Fruit fly (Drosophila melanogaster) whole organism, prepupa: Measurements from ENCODE around the gene CG5882.

ENCODE experiments used
- Blimp-1 ChIP-seq: fragments of 200-800 bp; sonication (Bioruptor generic); optimal IDR thresholded peaks from 3 replicates; lab custom pipeline; 2017; ENCODE audit warnings: missing biosample characterization, missing genetic modification characterization, mild to moderate bottlenecking, moderate library complexity, missing genetic modification reagents
- CG10669 ChIP-seq: fragments of 200-800 bp; sonication (Bioruptor generic); optimal IDR thresholded peaks from 3 replicates; lab custom pipeline; 2018; ENCODE audit warnings: missing biosample characterization, mild to moderate bottlenecking, missing genetic modification characterization, moderate library complexity
- CG11762 ChIP-seq: fragments of 200-800 bp; sonication (Bioruptor generic); optimal IDR thresholded peaks from 3 replicates; lab custom pipeline; 2016; ENCODE audit warnings: missing biosample characterization, missing genetic modification characterization; ENCODE audit not compliant: insufficient read depth
- CG11902 ChIP-seq: fragments of 200-800 bp; sonication (Bioruptor generic); optimal IDR thresholded peaks from 3 replicates; lab custom pipeline; 2016; ENCODE audit warnings: missing biosample characterization, missing genetic modification characterization
- CG15336 ChIP-seq: fragments of 200-800 bp; sonication (Bioruptor generic); IDR thresholded peaks from 2 replicates; pipeline ENCODE4 v1.3.6; 2022; ENCODE audit warnings: missing biosample characterization, missing genetic modification characterization
- CG1621 ChIP-seq: fragments of 200-800 bp; sonication (Bioruptor generic); optimal IDR thresholded peaks from 3 replicates; lab custom pipeline; 2018; ENCODE audit warnings: missing biosample characterization, mild to moderate bottlenecking, missing genetic modification characterization
- CG16779 ChIP-seq: fragments of 200-800 bp; sonication (Bioruptor generic); optimal IDR thresholded peaks from 3 replicates; lab custom pipeline; 2017; ENCODE audit warnings: missing biosample characterization, mild to moderate bottlenecking, missing genetic modification characterization
- CG31627 ChIP-seq: fragments of 200-800 bp; sonication (Bioruptor generic); optimal IDR thresholded peaks from 3 replicates; lab custom pipeline; 2016; ENCODE audit warnings: missing biosample characterization, missing genetic modification characterization
- CG32006 ChIP-seq: fragments of 200-800 bp; sonication (Bioruptor generic); optimal IDR thresholded peaks from 3 replicates; lab custom pipeline; 2017; ENCODE audit warnings: missing biosample characterization, mild to moderate bottlenecking, missing genetic modification characterization
- CG3919 ChIP-seq: fragments of 200-800 bp; sonication (Bioruptor generic); optimal IDR thresholded peaks from 3 replicates; lab custom pipeline; 2016; ENCODE audit warnings: missing biosample characterization, missing genetic modification characterization
- CG6163 ChIP-seq: fragments of 200-800 bp; sonication (Bioruptor generic); IDR thresholded peaks from 3 replicates; pipeline ENCODE4 v1.3.6; 2022; ENCODE audit warnings: missing biosample characterization, missing genetic modification characterization
- CG6276 ChIP-seq: fragments of 200-800 bp; sonication (Bioruptor generic); optimal IDR thresholded peaks from 2 replicates; lab custom pipeline; 2017; ENCODE audit warnings: missing biosample characterization, mild to moderate bottlenecking, missing genetic modification characterization
- CG6808 ChIP-seq: fragments of 200-800 bp; sonication (Bioruptor generic); optimal IDR thresholded peaks from 3 replicates; lab custom pipeline; 2017; ENCODE audit warnings: missing biosample characterization, missing genetic modification characterization, mild to moderate bottlenecking, moderate library complexity, missing genetic modification reagents
- CG7368 ChIP-seq: fragments of 200-800 bp; sonication (Bioruptor generic); optimal IDR thresholded peaks from 3 replicates; lab custom pipeline; 2016; ENCODE audit warnings: missing biosample characterization, missing genetic modification characterization
- CG8119 ChIP-seq: fragments of 200-800 bp; sonication (Bioruptor generic); IDR thresholded peaks from 3 replicates; pipeline ENCODE4 v1.3.6; 2022; ENCODE audit warnings: missing biosample characterization, missing genetic modification characterization
- CG8319 ChIP-seq: fragments of 200-800 bp; sonication (Bioruptor generic); optimal IDR thresholded peaks from 3 replicates; lab custom pipeline; 2016; ENCODE audit warnings: missing biosample characterization, missing genetic modification characterization
- CG8632 ChIP-seq: fragments of 200-800 bp; sonication (Bioruptor generic); optimal IDR thresholded peaks from 3 replicates; lab custom pipeline; 2016; ENCODE audit warnings: missing biosample characterization, missing genetic modification characterization
- CG9139 ChIP-seq: fragments of 200-800 bp; sonication (Bioruptor generic); optimal IDR thresholded peaks from 3 replicates; lab custom pipeline; 2017; ENCODE audit warnings: missing biosample characterization, mild to moderate bottlenecking, missing genetic modification characterization
- Eip75B ChIP-seq: fragments of 200-800 bp; sonication (Bioruptor generic); optimal IDR thresholded peaks from 3 replicates; lab custom pipeline; 2016; ENCODE audit warnings: missing biosample characterization, missing genetic modification characterization
- Eip78C ChIP-seq: fragments of 200-800 bp; sonication (Bioruptor generic); peaks from one replicate; lab custom pipeline; 2016; ENCODE audit warnings: missing biosample characterization, missing genetic modification characterization
- Eip93F ChIP-seq: fragments of 200-800 bp; sonication (Bioruptor generic); optimal IDR thresholded peaks from 2 replicates; lab custom pipeline; 2016; ENCODE audit warnings: missing biosample characterization, mild to moderate bottlenecking, missing genetic modification characterization
- Ets21C ChIP-seq: fragments of 200-800 bp; sonication (Bioruptor generic); optimal IDR thresholded peaks from 3 replicates; lab custom pipeline; 2016; ENCODE audit warnings: missing biosample characterization, missing genetic modification characterization
- Ets96B ChIP-seq: fragments of 200-800 bp; optimal IDR thresholded peaks from 2 replicates; lab custom pipeline; 2019; ENCODE audit warnings: missing biosample characterization, mild to moderate bottlenecking, missing genetic modification characterization, moderate library complexity
- Gug ChIP-seq: fragments of 200-800 bp; sonication (Bioruptor generic); IDR thresholded peaks from 2 replicates; pipeline ENCODE4 v1.3.6; 2022; ENCODE audit warnings: missing biosample characterization, missing genetic modification characterization
- Hr39 ChIP-seq: fragments of 200-800 bp; sonication (Bioruptor generic); optimal IDR thresholded peaks from 2 replicates; lab custom pipeline; 2016; ENCODE audit warnings: missing biosample characterization, missing genetic modification characterization
- Hr4 ChIP-seq: fragments of 200-800 bp; sonication (Bioruptor generic); optimal IDR thresholded peaks from 3 replicates; lab custom pipeline; 2016; ENCODE audit warnings: missing biosample characterization, missing genetic modification characterization
- Lpt ChIP-seq: fragments of 200-800 bp; sonication (Bioruptor generic); optimal IDR thresholded peaks from 3 replicates; lab custom pipeline; 2016; ENCODE audit warnings: missing biosample characterization, missing genetic modification characterization
- Met ChIP-seq: fragments of 200-800 bp; sonication (Bioruptor generic); optimal IDR thresholded peaks from 3 replicates; lab custom pipeline; 2016; ENCODE audit warnings: missing biosample characterization, missing genetic modification characterization
- OdsH ChIP-seq: fragments of 200-800 bp; sonication (Bioruptor generic); optimal IDR thresholded peaks from 3 replicates; lab custom pipeline; 2016; ENCODE audit warnings: missing biosample characterization, missing genetic modification characterization
- Smox ChIP-seq: fragments of 200-800 bp; sonication (Bioruptor generic); optimal IDR thresholded peaks from 3 replicates; lab custom pipeline; 2016; ENCODE audit warnings: missing biosample characterization, missing genetic modification characterization
- Sox102F ChIP-seq: fragments of 200-800 bp; sonication (Bioruptor generic); optimal IDR thresholded peaks from 2 replicates; lab custom pipeline; 2016; ENCODE audit warnings: missing biosample characterization, mild to moderate bottlenecking, missing genetic modification characterization
- Sox14 ChIP-seq: fragments of 200-800 bp; sonication (Bioruptor generic); optimal IDR thresholded peaks from 3 replicates; lab custom pipeline; 2016; ENCODE audit warnings: missing biosample characterization, missing genetic modification characterization
- Sox15 ChIP-seq: fragments of 200-800 bp; sonication (Bioruptor generic); optimal IDR thresholded peaks from 3 replicates; lab custom pipeline; 2016; ENCODE audit warnings: missing biosample characterization, missing genetic modification characterization
- achi ChIP-seq: fragments of 200-800 bp; sonication (Bioruptor generic); optimal IDR thresholded peaks from 3 replicates; lab custom pipeline; 2016; ENCODE audit warnings: missing biosample characterization, missing genetic modification characterization
- acj6 ChIP-seq: fragments of 200-800 bp; sonication (Bioruptor generic); optimal IDR thresholded peaks from 3 replicates; lab custom pipeline; 2016; ENCODE audit warnings: missing biosample characterization, missing genetic modification characterization
- cyc ChIP-seq: fragments of 200-800 bp; sonication (Bioruptor generic); optimal IDR thresholded peaks from 3 replicates; lab custom pipeline; 2016; ENCODE audit warnings: missing biosample characterization, missing genetic modification characterization
- dsx ChIP-seq: fragments of 200-800 bp; optimal IDR thresholded peaks from 3 replicates; lab custom pipeline; 2019; ENCODE audit warnings: missing biosample characterization, mild to moderate bottlenecking, missing genetic modification characterization, moderate library complexity; ENCODE audit not compliant: poor library complexity, severe bottlenecking
- eg ChIP-seq: fragments of 200-800 bp; sonication (Bioruptor generic); IDR thresholded peaks from 3 replicates; pipeline ENCODE4 v1.3.6; 2022; ENCODE audit warnings: missing biosample characterization, missing genetic modification characterization
- esn ChIP-seq: fragments of 200-800 bp; sonication (Bioruptor generic); optimal IDR thresholded peaks from 2 replicates; lab custom pipeline; 2016; ENCODE audit warnings: missing biosample characterization, mild to moderate bottlenecking, missing genetic modification characterization, moderate library complexity
- fd59A ChIP-seq: fragments of 200-800 bp; sonication (Bioruptor generic); optimal IDR thresholded peaks from 2 replicates; lab custom pipeline; 2017; ENCODE audit warnings: missing biosample characterization, mild to moderate bottlenecking, missing genetic modification characterization, missing genetic modification reagents
- fd85E ChIP-seq: fragments of 200-800 bp; sonication (Bioruptor generic); optimal IDR thresholded peaks from 3 replicates; lab custom pipeline; 2016; ENCODE audit warnings: missing biosample characterization, missing genetic modification characterization
- fkh ChIP-seq: fragments of 200-800 bp; sonication (Bioruptor generic); optimal IDR thresholded peaks from 3 replicates; lab custom pipeline; 2017; ENCODE audit warnings: missing biosample characterization, mild to moderate bottlenecking, missing genetic modification characterization, moderate library complexity
- lz ChIP-seq: fragments of 200-800 bp; sonication (Bioruptor generic); optimal IDR thresholded peaks from 3 replicates; lab custom pipeline; 2016; ENCODE audit warnings: missing biosample characterization, missing genetic modification characterization
- net ChIP-seq: fragments of 200-800 bp; sonication (Bioruptor generic); optimal IDR thresholded peaks from 3 replicates; lab custom pipeline; 2016; ENCODE audit warnings: missing biosample characterization, missing genetic modification characterization
- salr ChIP-seq, 2 experiments: fragments of 200-800 bp; sonication (Bioruptor generic); optimal IDR thresholded peaks; 3 replicates each; lab custom pipeline; 2016 to 2018; ENCODE audit warnings: missing biosample characterization in 2 of 2, missing genetic modification characterization in 2 of 2, mild to moderate bottlenecking in 1 of 2
- ss ChIP-seq, 2 experiments: fragments of 200-800 bp; sonication (Bioruptor generic); optimal IDR thresholded peaks; 2 replicates in 1 of 2; 3 replicates in 1 of 2; lab custom pipeline; 2017 to 2018; ENCODE audit warnings: mild to moderate bottlenecking in 2 of 2, missing biosample characterization in 2 of 2, missing genetic modification characterization in 2 of 2, moderate library complexity in 1 of 2
- svp ChIP-seq: fragments of 200-800 bp; sonication (Bioruptor generic); peaks from one replicate; lab custom pipeline; 2016; ENCODE audit warnings: missing biosample characterization, missing genetic modification characterization
- topi ChIP-seq: fragments of 200-800 bp; sonication (Bioruptor generic); optimal IDR thresholded peaks from 3 replicates; lab custom pipeline; 2016; ENCODE audit warnings: missing biosample characterization, missing genetic modification characterization
- vri ChIP-seq: fragments of 200-800 bp; sonication (Bioruptor generic); optimal IDR thresholded peaks from 3 replicates; lab custom pipeline; 2016; ENCODE audit warnings: missing biosample characterization, mild to moderate bottlenecking, missing genetic modification characterization

The CG5882 gene

DNA sequence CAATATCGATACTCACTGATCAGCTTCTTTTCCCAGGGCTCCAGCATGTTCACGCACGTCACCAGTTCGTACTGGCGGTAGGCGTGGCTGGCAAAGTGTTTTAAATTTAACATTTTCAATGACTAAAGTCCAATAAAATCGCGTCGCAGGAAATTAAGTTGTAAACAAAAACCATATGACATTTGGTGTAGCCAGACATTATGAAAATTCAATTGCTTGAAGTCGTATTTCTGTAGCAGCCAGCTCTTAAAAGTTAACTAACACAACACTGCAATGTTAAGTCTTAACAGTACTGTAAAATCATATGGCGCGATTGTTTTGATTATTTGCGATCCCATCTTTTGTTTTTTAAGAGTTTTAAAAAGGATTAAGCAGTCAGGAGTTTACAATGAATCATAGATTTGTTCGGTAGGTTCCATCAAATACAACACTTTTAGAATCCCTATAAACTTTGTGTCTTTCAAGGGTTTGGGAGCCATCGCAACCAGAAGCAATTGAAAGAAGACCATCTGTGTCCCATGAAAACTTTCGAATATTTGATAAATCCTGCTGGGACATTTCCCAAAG is 47.1 kb downstream of the CG5882 start, which contains the start of the genes CG34293 and spn-D:
TSS of gene CG34293 (minus strand) at position 160 of the 567 bp plus-strand sequence.
TSS of gene spn-D (plus strand) at position 301 of the 567 bp plus-strand sequence.
- TF ChIP-seq CG9139 (GFP tag; lab: Kevin White, UChicago): no peak
- TF ChIP-seq Sox102F (GFP tag; lab: Kevin White, UChicago): no peak
- TF ChIP-seq CG3919: no peak
- no peak for TF ChIP-seq Sox15

DNA sequence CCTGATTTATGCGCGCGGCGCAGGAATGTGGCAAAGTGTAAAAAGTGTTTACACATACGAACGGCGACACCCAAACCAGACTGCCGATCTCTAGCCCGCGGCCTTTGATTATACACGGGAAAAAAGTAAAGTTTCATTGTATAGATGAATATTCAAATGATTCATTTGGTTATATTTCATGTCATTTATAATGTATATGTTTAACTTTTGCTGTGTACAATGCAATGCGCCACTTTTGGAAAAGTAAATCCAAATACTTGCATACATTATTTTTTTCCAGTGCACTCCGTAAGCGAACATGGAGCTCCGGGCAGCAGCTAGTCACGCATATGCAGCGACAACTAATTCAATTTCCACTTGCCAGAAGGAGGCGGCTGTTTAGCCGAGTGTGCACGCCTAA is 48.9 kb downstream of the CG5882 start:
- peak; percentile 95 for TF ChIP-seq CG8119 (GFP tag; lab: Robert Waterston, UW)
- TF ChIP-seq CG6276 (GFP tag; lab: Kevin White, UChicago): peak; percentile 93
- peak; percentile 20 for TF ChIP-seq CG16779 (tag; lab: Kevin White, UChicago)
- peak; percentile 39 for TF ChIP-seq CG9139 (GFP tag; lab: Kevin White, UChicago)
- TF ChIP-seq eg (GFP tag; lab: Robert Waterston, UW): peak; percentile 91
- no peak for TF ChIP-seq cyc (GFP tag; lab: Kevin White, UChicago)
- TF ChIP-seq Eip78C: peak; percentile 93
- TF ChIP-seq OdsH: peak; percentile 63
- TF ChIP-seq CG7368 (GFP tag; lab: Kevin White, UChicago): no peak
- TF ChIP-seq Sox15: no peak
- TF ChIP-seq CG6163 (GFP tag; lab: Robert Waterston, UW): peak; percentile 89
- peak; percentile 63 for TF ChIP-seq Ets96B (tag; lab: Kevin White, UChicago)
- peak; percentile 54 for TF ChIP-seq net (GFP tag; lab: Kevin White, UChicago)
- peak; percentile 90 for TF ChIP-seq Hr4 (GFP tag; lab: Kevin White, UChicago)
- TF ChIP-seq fd59A (GFP tag; lab: Kevin White, UChicago): peak; percentile 36
- TF ChIP-seq Lpt: peak; percentile 89
- TF ChIP-seq CG8632: no peak
- peak; percentile 54 to 91 for TF ChIP-seq ss (GFP tag; optimal IDR thresholded peaks at IDR 0.05; lab: Kevin White, UChicago)
- no peak for TF ChIP-seq CG11902 (GFP tag; lab: Kevin White, UChicago)
- TF ChIP-seq topi (GFP tag; lab: Kevin White, UChicago): no peak
- TF ChIP-seq Smox (GFP tag; lab: Kevin White, UChicago): no peak
- peak; percentile 57 for TF ChIP-seq Sox14
- no peak for TF ChIP-seq Blimp-1 (GFP tag; lab: Kevin White, UChicago)
- TF ChIP-seq Gug (GFP tag; lab: Robert Waterston, UW): peak; percentile 83
- TF ChIP-seq vri (GFP tag; lab: Kevin White, UChicago): no peak
- TF ChIP-seq lz: no peak
- peak; percentile 22 for TF ChIP-seq CG1621 (tag; lab: Kevin White, UChicago)
- peak; percentile 80 for TF ChIP-seq achi (GFP tag; lab: Kevin White, UChicago)
- TF ChIP-seq esn (GFP tag; lab: Kevin White, UChicago): no peak
- TF ChIP-seq Eip75B (GFP tag; lab: Kevin White, UChicago): peak; percentile 62
- TF ChIP-seq svp (GFP tag; lab: Kevin White, UChicago): peak; percentile 19
- TF ChIP-seq CG8319 (GFP tag; lab: Kevin White, UChicago): no peak
- no peak for TF ChIP-seq Ets21C
- TF ChIP-seq dsx (GFP tag; lab: Kevin White, UChicago): peak; percentile 64
- TF ChIP-seq CG11762 (GFP tag; lab: Kevin White, UChicago): peak; percentile 57
- TF ChIP-seq Met (GFP tag; lab: Kevin White, UChicago): no peak
- peak in 1 of 2 experiments; percentile 74 for TF ChIP-seq salr (GFP tag; optimal IDR thresholded peaks at IDR 0.05; lab: Kevin White, UChicago)
- no peak for TF ChIP-seq fd85E (GFP tag; lab: Kevin White, UChicago)
- TF ChIP-seq CG15336 (GFP tag; lab: Robert Waterston, UW): peak; percentile 94
- no peak for TF ChIP-seq Eip93F
- TF ChIP-seq Hr39 (GFP tag; lab: Kevin White, UChicago): no peak
- peak; percentile 79 for TF ChIP-seq CG3919
- no peak for TF ChIP-seq fkh (GFP tag; lab: Kevin White, UChicago)
- TF ChIP-seq CG31627: no peak
- TF ChIP-seq acj6: peak; percentile 51
- TF ChIP-seq CG10669 (GFP tag; lab: Kevin White, UChicago): peak; percentile 47
- TF ChIP-seq CG32006 (GFP tag; lab: Kevin White, UChicago): peak; percentile 92
- peak; percentile 66 for TF ChIP-seq CG6808 (GFP tag; lab: Kevin White, UChicago)
